Fruit fly (Drosophila melanogaster) whole organism, embryonic: ENCODE measurements around the gene CG15923.

Source experiments
- Bgb ChIP-seq: fragments of 200-800 bp; sonication (Bioruptor generic); IDR thresholded peaks from 2 replicates; pipeline ENCODE4 v1.3.6; 2022; ENCODE audit warnings: missing biosample characterization, missing genetic modification characterization; ENCODE audit not compliant: partially characterized antibody
- CG10543 ChIP-seq: fragments of 200-800 bp; sonication (Bioruptor generic); optimal IDR thresholded peaks from 3 replicates; lab custom pipeline; 2017; ENCODE audit warnings: missing biosample characterization, mild to moderate bottlenecking, missing genetic modification characterization, moderate library complexity
- CG11247 ChIP-seq: fragments of 200-800 bp; sonication (Bioruptor generic); IDR thresholded peaks from 2 replicates; pipeline ENCODE4 v1.3.6; 2022; ENCODE audit warnings: missing biosample characterization, missing genetic modification characterization
- CG11398 ChIP-seq: fragments of 200-800 bp; sonication (Bioruptor generic); optimal IDR thresholded peaks from 2 replicates; lab custom pipeline; 2016; ENCODE audit warnings: missing biosample characterization, missing genetic modification characterization
- CG11696 ChIP-seq: fragments of 200-800 bp; sonication (Bioruptor generic); IDR thresholded peaks from 2 replicates; pipeline ENCODE4 v1.3.6; 2022; ENCODE audit warnings: missing biosample characterization, missing genetic modification characterization
- CG12391 ChIP-seq: fragments of 200-800 bp; sonication (Bioruptor generic); optimal IDR thresholded peaks from 3 replicates; lab custom pipeline; 2018; ENCODE audit warnings: missing biosample characterization, mild to moderate bottlenecking, missing genetic modification characterization, moderate library complexity
- CG13287 ChIP-seq: fragments of 200-800 bp; sonication (Bioruptor generic); IDR thresholded peaks from 2 replicates; pipeline ENCODE4 v1.3.6; 2022; ENCODE audit warnings: missing biosample characterization, missing genetic modification characterization; ENCODE audit not compliant: partially characterized antibody
- CG13624 ChIP-seq: fragments of 200-800 bp; sonication (Bioruptor generic); optimal IDR thresholded peaks from 2 replicates; lab custom pipeline; 2016; ENCODE audit warnings: missing biosample characterization, missing genetic modification characterization
- CG14050 ChIP-seq: fragments of 200-800 bp; sonication (Bioruptor generic); IDR thresholded peaks from 3 replicates; pipeline ENCODE4 v1.3.6; 2022; ENCODE audit warnings: missing biosample characterization, missing genetic modification characterization
- CG1832 ChIP-seq: fragments of 200-800 bp; sonication (Bioruptor generic); optimal IDR thresholded peaks from 2 replicates; lab custom pipeline; 2017; ENCODE audit warnings: missing biosample characterization, mild to moderate bottlenecking, missing genetic modification characterization, inconsistent platforms
- CG18599 ChIP-seq: fragments of 200-800 bp; sonication (Bioruptor generic); optimal IDR thresholded peaks from 3 replicates; lab custom pipeline; 2017; ENCODE audit warnings: missing biosample characterization, missing genetic modification characterization, mild to moderate bottlenecking, moderate library complexity, missing genetic modification reagents
- CG2889 ChIP-seq: fragments of 200-800 bp; sonication (Bioruptor generic); IDR thresholded peaks from 3 replicates; pipeline ENCODE4 v1.3.6; 2022; ENCODE audit warnings: missing biosample characterization, missing genetic modification characterization
- CG4328 ChIP-seq: fragments of 200-800 bp; sonication (Bioruptor generic); optimal IDR thresholded peaks from 3 replicates; lab custom pipeline; 2017; ENCODE audit warnings: missing biosample characterization, missing genetic modification reagents, missing genetic modification characterization
- CG4854 ChIP-seq: fragments of 200-800 bp; sonication (Bioruptor generic); optimal IDR thresholded peaks from 2 replicates; lab custom pipeline; 2016; ENCODE audit warnings: missing biosample characterization, missing genetic modification characterization, inconsistent platforms
- CG8944 ChIP-seq: fragments of 200-800 bp; sonication (Bioruptor generic); optimal IDR thresholded peaks from 3 replicates; lab custom pipeline; 2016; ENCODE audit warnings: missing biosample characterization, missing genetic modification characterization
- CG9817 ChIP-seq: fragments of 200-800 bp; sonication (Bioruptor generic); optimal IDR thresholded peaks from 2 replicates; lab custom pipeline; 2018; ENCODE audit warnings: missing biosample characterization, mild to moderate bottlenecking, missing genetic modification characterization, moderate library complexity
- CG9932 ChIP-seq: fragments of 200-800 bp; sonication (Bioruptor generic); IDR thresholded peaks from 2 replicates; pipeline ENCODE4 v1.3.6; 2022; ENCODE audit warnings: missing biosample characterization, missing genetic modification characterization
- Dek ChIP-seq: fragments of 200-800 bp; sonication (Bioruptor generic); optimal IDR thresholded peaks from 3 replicates; lab custom pipeline; 2019; ENCODE audit warnings: missing biosample characterization, mild to moderate bottlenecking, missing genetic modification characterization, moderate library complexity
- Doc2 ChIP-seq: fragments of 200-800 bp; sonication (Bioruptor generic); IDR thresholded peaks from 2 replicates; pipeline ENCODE4 v1.3.6; 2022; ENCODE audit warnings: missing biosample characterization, missing genetic modification characterization
- Doc3 ChIP-seq: fragments of 200-800 bp; sonication (Bioruptor generic); IDR thresholded peaks from 3 replicates; pipeline ENCODE4 v1.3.6; 2022; ENCODE audit warnings: missing biosample characterization, missing genetic modification characterization; ENCODE audit not compliant: partially characterized antibody
- Dp ChIP-seq: fragments of 200-800 bp; sonication (Bioruptor generic); optimal IDR thresholded peaks from 2 replicates; lab custom pipeline; 2018; ENCODE audit warnings: missing biosample characterization, mild to moderate bottlenecking, missing genetic modification characterization, moderate library complexity
- E2f2 ChIP-seq: fragments of 200-800 bp; sonication (Bioruptor generic); IDR thresholded peaks from 2 replicates; pipeline ENCODE4 v1.3.6; 2022; ENCODE audit warnings: missing biosample characterization, missing genetic modification characterization
- Eip74EF ChIP-seq, 2 experiments: fragments of 200-800 bp in 1 of 2; fragments of >200 bp in 1 of 2; sonication (Bioruptor generic) in 1 of 2; optimal IDR thresholded peaks; 2 replicates each; lab custom pipeline; 2017 to 2019; ENCODE audit warnings: missing biosample characterization in 2 of 2, missing genetic modification characterization in 2 of 2, mild to moderate bottlenecking in 1 of 2, moderate library complexity in 1 of 2
- Ets97D ChIP-seq: fragments of 200-800 bp; sonication (Bioruptor generic); optimal IDR thresholded peaks from 3 replicates; lab custom pipeline; 2016; ENCODE audit warnings: missing biosample characterization, missing genetic modification characterization
- HLH54F ChIP-seq: fragments of 200-800 bp; sonication (Bioruptor generic); optimal IDR thresholded peaks from 3 replicates; lab custom pipeline; 2016; ENCODE audit warnings: missing biosample characterization, missing genetic modification characterization
- Hr51 ChIP-seq, 2 experiments: fragments of 200-800 bp; sonication (Bioruptor generic); optimal IDR thresholded peaks; 2 replicates in 1 of 2; 3 replicates in 1 of 2; lab custom pipeline; 2016 to 2018; ENCODE audit warnings: missing biosample characterization in 2 of 2, missing genetic modification characterization in 2 of 2, mild to moderate bottlenecking in 1 of 2, moderate library complexity in 1 of 2
- Nf-YC ChIP-seq: fragments of 200-800 bp; optimal IDR thresholded peaks from 3 replicates; lab custom pipeline; 2019; ENCODE audit warnings: missing biosample characterization, mild to moderate bottlenecking, missing genetic modification characterization, moderate library complexity
- Ravus ChIP-seq: fragments of 200-800 bp; sonication (Bioruptor generic); IDR thresholded peaks from 2 replicates; pipeline ENCODE4 v1.3.6; 2022; ENCODE audit warnings: missing biosample characterization, missing genetic modification characterization
- Tbp ChIP-seq: fragments of >200 bp; optimal IDR thresholded peaks from 2 replicates; lab custom pipeline; 2018; ENCODE audit warnings: missing biosample characterization, missing genetic modification characterization
- Trl ChIP-seq, 3 experiments: fragments of >200 bp in 2 of 3; fragments of 200-800 bp in 1 of 3; sonication (Bioruptor generic) in 1 of 3; optimal IDR thresholded peaks; 2 replicates in 1 of 3; 3 replicates in 2 of 3; lab custom pipeline; 2016 to 2017; ENCODE audit warnings: missing biosample characterization in 1 of 3, missing genetic modification characterization in 1 of 3
- Vsx1 ChIP-seq: fragments of 200-800 bp; sonication (Bioruptor generic); optimal IDR thresholded peaks from 2 replicates; lab custom pipeline; 2017; ENCODE audit warnings: missing biosample characterization, mild to moderate bottlenecking, missing genetic modification characterization, missing genetic modification reagents
- ara ChIP-seq: fragments of 200-800 bp; sonication (Bioruptor generic); IDR thresholded peaks from 2 replicates; pipeline ENCODE4 v1.3.6; 2022; ENCODE audit warnings: missing biosample characterization, missing genetic modification characterization
- croc ChIP-seq: fragments of 200-800 bp; sonication (Bioruptor generic); conservative IDR thresholded peaks from 3 replicates; pipeline ENCODE4 v1.3.6; 2022; ENCODE audit warnings: missing biosample characterization, missing genetic modification characterization
- dm ChIP-seq: fragments of 200-800 bp; sonication (Bioruptor generic); optimal IDR thresholded peaks from 3 replicates; lab custom pipeline; 2016; ENCODE audit warnings: missing biosample characterization, missing genetic modification characterization
- dmrt11E ChIP-seq: fragments of 200-800 bp; sonication (Bioruptor generic); optimal IDR thresholded peaks from 3 replicates; lab custom pipeline; 2018; ENCODE audit warnings: missing biosample characterization, mild to moderate bottlenecking, missing genetic modification characterization, moderate library complexity
- gfzf ChIP-seq: fragments of 200-800 bp; sonication (Bioruptor generic); optimal IDR thresholded peaks from 2 replicates; lab custom pipeline; 2016; ENCODE audit warnings: missing biosample characterization, mild to moderate bottlenecking, missing genetic modification characterization, moderate library complexity
- hb ChIP-seq: fragments of 200-800 bp; sonication (Bioruptor generic); IDR thresholded peaks from 3 replicates; pipeline ENCODE4 v1.3.6; 2022; ENCODE audit warnings: missing biosample characterization, missing genetic modification characterization; ENCODE audit not compliant: partially characterized antibody
- kah ChIP-seq: fragments of 200-800 bp; sonication (Bioruptor generic); optimal IDR thresholded peaks from 2 replicates; lab custom pipeline; 2018; ENCODE audit warnings: missing biosample characterization, mild to moderate bottlenecking, missing genetic modification characterization
- lilli ChIP-seq: fragments of 200-800 bp; sonication (Bioruptor generic); optimal IDR thresholded peaks from 3 replicates; lab custom pipeline; 2016; ENCODE audit warnings: missing biosample characterization, missing genetic modification characterization
- mam ChIP-seq: fragments of 200-800 bp; sonication (Bioruptor generic); optimal IDR thresholded peaks from 3 replicates; lab custom pipeline; 2016; ENCODE audit warnings: missing biosample characterization, missing genetic modification characterization
- sd ChIP-seq: fragments of 200-800 bp; sonication (Bioruptor generic); optimal IDR thresholded peaks from 3 replicates; lab custom pipeline; 2018; ENCODE audit warnings: missing biosample characterization, mild to moderate bottlenecking, missing genetic modification characterization, moderate library complexity
- sens ChIP-seq: fragments of 200-800 bp; sonication (Bioruptor generic); peaks from one replicate; lab custom pipeline; 2016; ENCODE audit warnings: missing biosample characterization, missing genetic modification characterization
- slp2 ChIP-seq: fragments of 200-800 bp; sonication (Bioruptor generic); optimal IDR thresholded peaks from 2 replicates; lab custom pipeline; 2016; ENCODE audit warnings: missing biosample characterization, missing genetic modification characterization
- stwl ChIP-seq: fragments of 200-800 bp; sonication (Bioruptor generic); optimal IDR thresholded peaks from 3 replicates; lab custom pipeline; 2018; ENCODE audit warnings: missing biosample characterization, mild to moderate bottlenecking, missing genetic modification characterization, moderate library complexity
- trh ChIP-seq: fragments of 200-800 bp; sonication (Bioruptor generic); optimal IDR thresholded peaks from 2 replicates; lab custom pipeline; 2016; ENCODE audit warnings: missing biosample characterization, missing genetic modification characterization
- unc-4 ChIP-seq: fragments of 200-800 bp; sonication (Bioruptor generic); IDR thresholded peaks from 2 replicates; pipeline ENCODE4 v1.3.6; 2022; ENCODE audit warnings: missing biosample characterization, missing genetic modification characterization; ENCODE audit not compliant: partially characterized antibody

Gene CG15923

dm6 chr3R:20585566-20585965, 31.1 kb downstream of the CG15923 start, which contains the start of gene CG16953 (continued):
- TF ChIP-seq CG9817 (tag; lab: Kevin White, UChicago) (no peak), Ets97D (GFP tag; lab: Kevin White, UChicago) (peak; percentile 38), CG8944 (no peak), CG10543 (GFP tag; lab: Kevin White, UChicago) (no peak), CG13287 (GFP tag; lab: Robert Waterston, UW) (no peak; the same call in 1 of the 2 replicates), CG13624 (GFP tag; lab: Kevin White, UChicago) (peak; percentile 41), slp2 (GFP tag; lab: Kevin White, UChicago) (no peak)
- TF ChIP-seq, all 482 proteins: peak for 36

dm6 chr3R:20581376-20581775, 35.3 kb downstream of the CG15923 start, which contains the start of gene CG34008:
Gene CG34008, minus strand, starts transcription at chr3R:20581522.
- no peak for TF ChIP-seq Nf-YC (tag; lab: Kevin White, UChicago)
- TF ChIP-seq gfzf = peak; percentile 58
- peak; percentile 67; the same call in 1 of the 2 replicates for TF ChIP-seq E2f2 (GFP tag; lab: Robert Waterston, UW)
- no peak for TF ChIP-seq Doc2 (GFP tag; lab: Robert Waterston, UW)
- no peak for TF ChIP-seq unc-4 (GFP tag; lab: Robert Waterston, UW)
- peak; percentile 54 for TF ChIP-seq Dp (GFP tag; lab: Kevin White, UChicago)
- TF ChIP-seq CG11696 (GFP tag; lab: Robert Waterston, UW) = no peak

dm6 chr3R:20579816-20580215, 36.9 kb downstream of the CG15923 start, which contains the start of the genes EloB and Srp14:
Gene EloB, minus strand, starts transcription at chr3R:20579850.
Gene Srp14, plus strand, starts transcription at chr3R:20580115.
- TF ChIP-seq HLH54F (GFP tag; lab: Kevin White, UChicago) (peak; percentile 80), Bgb (peak; percentile 97), CG18599 (GFP tag; lab: Kevin White, UChicago) (no peak), mam (GFP tag; lab: Kevin White, UChicago) (peak; percentile 86), Dek (tag; lab: Kevin White, UChicago) (peak; percentile 74), dm (GFP tag; lab: Kevin White, UChicago) (peak; percentile 62), Hr51 (GFP tag; optimal IDR thresholded peaks at IDR 0.05; lab: Kevin White, UChicago) (peak; percentile 75 to 79), dmrt11E (tag; lab: Kevin White, UChicago) (peak; percentile 78), CG4854 (GFP tag; lab: Kevin White, UChicago) (peak; percentile 67), Trl (optimal IDR thresholded peaks at IDR 0.05; lab: Kevin White, UChicago) (no peak), Trl (GFP tag; optimal IDR thresholded peaks at IDR 0.05; lab: Kevin White, UChicago) (peak; percentile 69), Vsx1 (GFP tag; lab: Kevin White, UChicago) (no peak), CG14050 (peak; percentile 48; the same call in 2 of the 3 replicates), CG12391 (peak; percentile 92), Ravus (GFP tag; lab: Robert Waterston, UW) (no peak), stwl (tag; lab: Kevin White, UChicago) (peak; percentile 83), ara (peak; percentile 72), sens (GFP tag; lab: Kevin White, UChicago) (peak; percentile 96), CG2889 (GFP tag; lab: Robert Waterston, UW) (peak; percentile 78), lilli (peak; percentile 94), Doc3 (GFP tag; lab: Robert Waterston, UW) (peak; percentile 97), Tbp (GFP tag; lab: Kevin White, UChicago) (no peak), CG9932 (GFP tag; lab: Robert Waterston, UW) (peak; percentile 95), CG1832 (GFP tag; lab: Kevin White, UChicago) (no peak), croc (GFP tag; lab: Robert Waterston, UW) (0 out of 3 replicates have a peak, but pooled peaks have one; percentile 30), sd (tag; lab: Kevin White, UChicago) (no peak), CG11247 (GFP tag; lab: Robert Waterston, UW) (peak; percentile 72), hb (GFP tag; lab: Robert Waterston, UW) (peak; percentile 96), CG11398 (GFP tag; lab: Kevin White, UChicago) (peak; percentile 70), kah (peak; percentile 18), trh (GFP tag; lab: Kevin White, UChicago) (peak; percentile 26), CG4328 (peak; percentile 65), Eip74EF (GFP tag; optimal IDR thresholded peaks at IDR 0.05; lab: Kevin White, UChicago) (no peak), Dp (GFP tag; lab: Kevin White, UChicago) (peak; percentile 44)
